Worm (Caenorhabditis elegans): Measurements from ENCODE around the gene mocs-1.
A peak's percentile ranks its signal among the peaks of the same experiment; 100 is the strongest.

The mocs-1 gene

ce11 chrX:15440744-15441685 lies at the start of gene mocs-1:
TSS of gene mocs-1 (minus strand) at chrX:15440794.
- TF ChIP-seq lim-6 (tag; optimal IDR thresholded peaks at IDR 0.05) = no peak
- no peak for TF ChIP-seq unc-42 (tag; optimal IDR thresholded peaks at IDR 0.05)
- TF ChIP-seq elt-2 (tag; optimal IDR thresholded peaks at IDR 0.05) = peak; percentile 90
- TF ChIP-seq ref-2 (tag; optimal IDR thresholded peaks at IDR 0.05) = no peak

ce11 chrX:15487806-15488205 lies 47.2 kb upstream of the mocs-1 start, which contains the start of gene H13N06.2:
TSS of gene H13N06.2 (plus strand) at chrX:15488106.
- TF ChIP-seq ceh-24 (tag; optimal IDR thresholded peaks at IDR 0.05) = no peak
- no peak for TF ChIP-seq madf-2 (tag; optimal IDR thresholded peaks at IDR 0.05)
- no peak for TF ChIP-seq dve-1 (tag; optimal IDR thresholded peaks at IDR 0.05)
- no peak for TF ChIP-seq lim-6 (tag; optimal IDR thresholded peaks at IDR 0.05)
- TF ChIP-seq hlh-15 (tag; optimal IDR thresholded peaks at IDR 0.05) = no peak
- no peak for TF ChIP-seq pax-1 (tag; optimal IDR thresholded peaks at IDR 0.05)
- TF ChIP-seq zip-5 (tag; optimal IDR thresholded peaks at IDR 0.05) = no peak
- TF ChIP-seq pha-4 (tag; optimal IDR thresholded peaks at IDR 0.05) = no peak
- TF ChIP-seq ceh-14 (tag; optimal IDR thresholded peaks at IDR 0.05) = no peak
- no peak for TF ChIP-seq odd-2 (tag; optimal IDR thresholded peaks at IDR 0.05)
- TF ChIP-seq ama-1 (optimal IDR thresholded peaks at IDR 0.05) = no peak
- TF ChIP-seq tbx-2 (tag; optimal IDR thresholded peaks at IDR 0.05) = no peak
- TF ChIP-seq eyg-1 (tag; optimal IDR thresholded peaks at IDR 0.05) = no peak
- no peak for TF ChIP-seq ceh-9 (tag; optimal IDR thresholded peaks at IDR 0.05)

- no peak for TF ChIP-seq hlh-8 (tag; optimal IDR thresholded peaks at IDR 0.05)
- peak; percentile 46 for TF ChIP-seq elt-2 (tag; optimal IDR thresholded peaks at IDR 0.05)
- no peak for TF ChIP-seq pat-9 (tag; optimal IDR thresholded peaks at IDR 0.05)
Observed at ce11 chrX:15487162-15487561, 46.6 kb upstream of the mocs-1 start.

ce11 chrX:15485262-15485661 lies 44.7 kb upstream of the mocs-1 start:
- TF ChIP-seq ref-2 (tag; optimal IDR thresholded peaks at IDR 0.05) (no peak), sox-4 (tag; optimal IDR thresholded peaks at IDR 0.05) (no peak), ahr-1 (tag; optimal IDR thresholded peaks at IDR 0.05) (no peak), ama-1 (optimal IDR thresholded peaks at IDR 0.05) (no peak), pqm-1 (tag; optimal IDR thresholded peaks at IDR 0.05) (no peak), hlh-6 (tag; optimal IDR thresholded peaks at IDR 0.05) (no peak)

ce11 chrX:15478717-15479116 lies 38.1 kb upstream of the mocs-1 start, which contains the start of gene gcy-36:
TSS of gene gcy-36 (plus strand) at chrX:15479017.
- no peak for TF ChIP-seq hlh-30 (tag; optimal IDR thresholded peaks at IDR 0.05; ENCODE audit: insufficient read depth)
- no peak for TF ChIP-seq ceh-14 (tag; optimal IDR thresholded peaks at IDR 0.05)
- no peak for TF ChIP-seq ceh-24 (tag; optimal IDR thresholded peaks at IDR 0.05)
- no peak for TF ChIP-seq unc-3 (GFP tag; conservative IDR thresholded peaks at IDR 0.05)
- no peak for TF ChIP-seq unc-3 (tag; optimal IDR thresholded peaks at IDR 0.05)
- no peak for TF ChIP-seq pax-1 (tag; optimal IDR thresholded peaks at IDR 0.05)
- TF ChIP-seq ceh-19 (GFP tag; optimal IDR thresholded peaks at IDR 0.05) = no peak
- no peak for TF ChIP-seq pha-4 (tag; optimal IDR thresholded peaks at IDR 0.05)
- no peak for TF ChIP-seq mec-3 (tag; optimal IDR thresholded peaks at IDR 0.05; ENCODE audit: borderline replicate concordance)
- no peak for TF ChIP-seq hlh-13 (GFP tag; optimal IDR thresholded peaks at IDR 0.05)

ce11 chrX:15477309-15477708 lies 36.7 kb upstream of the mocs-1 start, which contains the start of gene exc-1:
TSS of gene exc-1 (minus strand) at chrX:15477409.
- TF ChIP-seq unc-42 (tag; optimal IDR thresholded peaks at IDR 0.05) (no peak), C38D4.7 (GFP tag; optimal IDR thresholded peaks at IDR 0.05) (no peak), pha-4 (tag; optimal IDR thresholded peaks at IDR 0.05) (no peak), syd-9 (tag; optimal IDR thresholded peaks at IDR 0.05) (no peak), ahr-1 (tag; optimal IDR thresholded peaks at IDR 0.05) (no peak), hlh-30 (tag; optimal IDR thresholded peaks at IDR 0.05; ENCODE audit: insufficient read depth) (no peak), hlh-6 (tag; optimal IDR thresholded peaks at IDR 0.05) (no peak), ttx-3 (tag; optimal IDR thresholded peaks at IDR 0.05) (no peak), ceh-48 (tag; optimal IDR thresholded peaks at IDR 0.05) (no peak)

Measured in whole organism, late embryonic.